Worm (Caenorhabditis elegans): ENCODE data around the gene B0001.3.

DNA sequence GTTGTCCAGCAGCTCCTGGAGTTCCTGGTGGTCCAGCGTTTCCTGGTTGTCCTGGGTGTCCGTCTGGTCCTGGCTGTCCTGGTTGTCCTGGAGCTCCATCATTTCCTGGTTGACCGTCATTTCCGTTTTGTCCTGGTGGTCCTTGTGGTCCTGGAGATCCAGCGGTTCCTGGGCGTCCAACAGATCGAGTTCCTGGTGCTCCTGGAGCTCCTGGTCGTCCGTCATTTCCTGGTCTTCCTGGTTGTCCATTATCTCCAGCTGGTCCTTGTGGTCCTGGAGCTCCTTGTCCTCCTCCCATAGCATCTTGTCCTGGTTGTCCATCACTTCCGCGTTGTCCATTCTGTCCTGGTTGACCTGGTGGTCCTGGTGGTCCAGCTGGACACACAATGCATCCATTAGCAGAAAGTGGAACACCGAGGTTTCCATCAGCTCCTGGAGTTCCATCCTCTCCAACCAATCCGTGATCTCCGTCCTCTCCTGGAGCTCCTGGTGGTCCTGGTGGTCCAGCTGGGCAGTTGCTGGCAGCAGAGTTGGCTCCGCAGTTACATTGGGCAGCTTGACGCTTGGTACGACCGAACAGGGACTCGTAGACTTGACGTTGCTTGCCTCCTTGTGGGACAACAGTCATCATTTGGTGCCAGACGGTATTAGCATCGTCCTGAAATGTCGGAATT, 36.4 kb downstream of the B0001.3 start:
- TF ChIP-seq mep-1 (tag; optimal IDR thresholded peaks at IDR 0.05), result no peak
- no peak for TF ChIP-seq pha-4 (tag; optimal IDR thresholded peaks at IDR 0.05)
- TF ChIP-seq zip-8 (tag; optimal IDR thresholded peaks at IDR 0.05), result no peak
- TF ChIP-seq hlh-1 (tag; optimal IDR thresholded peaks at IDR 0.05), result no peak
- no peak for TF ChIP-seq nhr-76 (tag; optimal IDR thresholded peaks at IDR 0.05)
- TF ChIP-seq lsy-2 (tag; optimal IDR thresholded peaks at IDR 0.05), result no peak
- no peak for TF ChIP-seq snpc-4 (tag; optimal IDR thresholded peaks at IDR 0.05)
- no peak for TF ChIP-seq lin-13 (tag; optimal IDR thresholded peaks at IDR 0.05)
- TF ChIP-seq blmp-1 (tag; optimal IDR thresholded peaks at IDR 0.05), result no peak
- TF ChIP-seq ceh-83 (GFP tag; optimal IDR thresholded peaks at IDR 0.05), result no peak
- TF ChIP-seq nhr-237 (tag; optimal IDR thresholded peaks at IDR 0.05), result no peak
- no peak for TF ChIP-seq flh-1 (GFP tag; optimal IDR thresholded peaks at IDR 0.05)

All from whole organism, mixed stage, embryonic.